Worm (Caenorhabditis elegans): ENCODE results near the gene sre-44.

sre-44 gene

ce11 chrII:13982247-13982646 is 32.9 kb downstream of the sre-44 start:
- no peak for TF ChIP-seq spr-3 (GFP tag; optimal IDR thresholded peaks at IDR 0.05)
- peak; percentile 92 for TF ChIP-seq set-16 (GFP tag; IDR thresholded peaks at IDR 0.05)
- TF ChIP-seq dmd-9 (GFP tag; IDR thresholded peaks at IDR 0.05), result no peak
- TF ChIP-seq arid-1 (GFP tag; conservative IDR thresholded peaks at IDR 0.05), result no peak
- 0 out of 2 replicates have a peak, but pooled peaks have one; percentile 60 for TF ChIP-seq lim-7 (GFP tag; IDR thresholded peaks at IDR 0.05)

- TF ChIP-seq pqm-1 (tag; optimal IDR thresholded peaks at IDR 0.05) (peak; percentile 87), F44E2.7 (GFP tag; IDR thresholded peaks at IDR 0.05) (no peak), ztf-7 (tag; optimal IDR thresholded peaks at IDR 0.05) (no peak), nhr-28 (tag; optimal IDR thresholded peaks at IDR 0.05) (peak; percentile 26)
These were observed 33.5 kb downstream of the sre-44 start, which contains the start of the genes Y39G8B.13 and Y39G8B.10 for ce11 chrII:13982923-13983322. Gene Y39G8B.13, minus strand, starts transcription at chrII:13983047. Gene Y39G8B.10, minus strand, starts transcription at chrII:13983115.

ce11 chrII:13984551-13984950 is 35.2 kb downstream of the sre-44 start, which contains the start of gene sre-47:
Gene sre-47, minus strand, starts transcription at chrII:13984651.
- no peak for TF ChIP-seq pha-4 (GFP tag; IDR thresholded peaks at IDR 0.05)
- TF ChIP-seq pha-4 (tag; optimal IDR thresholded peaks at IDR 0.05), result no peak
- TF ChIP-seq unc-62 (GFP tag; optimal IDR thresholded peaks at IDR 0.05 in 1 of 2), result peak in 1 of 2 experiments; percentile 30
- no peak for TF ChIP-seq unc-62 (tag; optimal IDR thresholded peaks at IDR 0.05)
- TF ChIP-seq zip-2 (tag; optimal IDR thresholded peaks at IDR 0.05), result no peak
- no peak for TF ChIP-seq lin-29 (GFP tag; IDR thresholded peaks at IDR 0.05)
- no peak for TF ChIP-seq lin-15B (tag; optimal IDR thresholded peaks at IDR 0.05)

ce11 chrII:13991741-13992140 is 42.4 kb downstream of the sre-44 start, which contains the start of gene Y39G8B.5:
Gene Y39G8B.5, minus strand, starts transcription at chrII:13991841.
- TF ChIP-seq spr-1 (tag; optimal IDR thresholded peaks at IDR 0.05) (no peak), dve-1 (tag; optimal IDR thresholded peaks at IDR 0.05; ENCODE audit: insufficient read depth) (no peak), nhr-25 (tag; optimal IDR thresholded peaks at IDR 0.05; ENCODE audit: borderline replicate concordance, insufficient read depth) (no peak), R02D3.7 (tag; optimal IDR thresholded peaks at IDR 0.05) (no peak), dmd-9 (GFP tag; IDR thresholded peaks at IDR 0.05) (no peak), spr-3 (GFP tag; optimal IDR thresholded peaks at IDR 0.05) (no peak), madf-5 (GFP tag; IDR thresholded peaks at IDR 0.05) (no peak), mdt-29 (GFP tag; IDR thresholded peaks at IDR 0.05) (no peak), saeg-2 (GFP tag; IDR thresholded peaks at IDR 0.05) (no peak), lim-7 (GFP tag; IDR thresholded peaks at IDR 0.05) (no peak), F49E8.2 (tag; optimal IDR thresholded peaks at IDR 0.05; ENCODE audit: borderline replicate concordance) (no peak)

- TF ChIP-seq R02D3.7 (tag; optimal IDR thresholded peaks at IDR 0.05) (no peak), aha-1 (tag) (no peak), hmg-1.1 (GFP tag; IDR thresholded peaks at IDR 0.05) (no peak)
These were observed 45.5 kb downstream of the sre-44 start, which contains the start of gene Y39G8B.7 for ce11 chrII:13994934-13995333. Gene Y39G8B.7, minus strand, starts transcription at chrII:13995034.

- TF ChIP-seq ceh-44 (GFP tag; IDR thresholded peaks at IDR 0.05) (no peak), F37D6.2 (tag; optimal IDR thresholded peaks at IDR 0.05) (no peak), unc-130 (GFP tag; optimal IDR thresholded peaks at IDR 0.05) (no peak), spr-3 (GFP tag; optimal IDR thresholded peaks at IDR 0.05) (no peak), hmg-1.1 (GFP tag; IDR thresholded peaks at IDR 0.05) (no peak), lin-1 (GFP tag; IDR thresholded peaks at IDR 0.05) (0 out of 2 replicates have a peak, but pooled peaks have one; percentile 32), F44E2.7 (GFP tag; IDR thresholded peaks at IDR 0.05) (no peak), ces-1 (GFP tag; optimal IDR thresholded peaks at IDR 0.05) (no peak), sdz-12 (GFP tag; optimal IDR thresholded peaks at IDR 0.05) (no peak), pqm-1 (tag; optimal IDR thresholded peaks at IDR 0.05) (peak; percentile 33), daf-16 (GFP tag; optimal IDR thresholded peaks at IDR 0.05) (no peak), daf-16 (tag; optimal IDR thresholded peaks at IDR 0.05) (no peak), ztf-11 (tag; optimal IDR thresholded peaks at IDR 0.05) (no peak), nhr-77 (tag; optimal IDR thresholded peaks at IDR 0.05) (no peak), lim-7 (GFP tag; IDR thresholded peaks at IDR 0.05) (no peak), ceh-32 (tag; optimal IDR thresholded peaks at IDR 0.05; ENCODE audit: poor library complexity) (no peak), duxl-1 (tag; optimal IDR thresholded peaks at IDR 0.05; ENCODE audit: poor library complexity) (no peak), snpc-1.2 (GFP tag; IDR thresholded peaks at IDR 0.05) (no peak), mdl-1 (tag; optimal IDR thresholded peaks at IDR 0.05) (no peak), ama-1 (optimal IDR thresholded peaks at IDR 0.05) (no peak), dmd-6 (GFP tag; IDR thresholded peaks at IDR 0.05) (peak; percentile 49; the same call in 1 of the 2 replicates)
These were observed 48.1 kb downstream of the sre-44 start, which contains the start of gene F01D5.1 for ce11 chrII:13997477-13997876. Gene F01D5.1, minus strand, starts transcription at chrII:13997581.
